Fruit fly (Drosophila melanogaster) whole organism, embryonic: Measurements from ENCODE around the gene CG34451.

ENCODE experiments used
- CG10543 ChIP-seq: fragments of 200-800 bp; sonication (Bioruptor generic); optimal IDR thresholded peaks from 3 replicates; lab custom pipeline; 2017; ENCODE audit warnings: missing biosample characterization, mild to moderate bottlenecking, missing genetic modification characterization, moderate library complexity
- CG11456 ChIP-seq: fragments of 200-800 bp; sonication (Bioruptor generic); IDR thresholded peaks from 3 replicates; pipeline ENCODE4 v1.3.6; 2022; ENCODE audit warnings: missing biosample characterization, missing genetic modification characterization
- CG11695 ChIP-seq: fragments of 200-800 bp; sonication (Bioruptor generic); IDR thresholded peaks from 3 replicates; pipeline ENCODE4 v1.3.6; 2022; ENCODE audit warnings: missing biosample characterization, missing genetic modification characterization
- CG11696 ChIP-seq: fragments of 200-800 bp; sonication (Bioruptor generic); IDR thresholded peaks from 2 replicates; pipeline ENCODE4 v1.3.6; 2022; ENCODE audit warnings: missing biosample characterization, missing genetic modification characterization
- CG16813 ChIP-seq: fragments of 200-800 bp; sonication (Bioruptor generic); IDR thresholded peaks from 3 replicates; pipeline ENCODE4 v1.3.6; 2022; ENCODE audit warnings: missing biosample characterization, missing genetic modification characterization; ENCODE audit not compliant: partially characterized antibody
- CG17359 ChIP-seq: fragments of 200-800 bp; sonication (Bioruptor generic); optimal IDR thresholded peaks from 3 replicates; lab custom pipeline; 2018; ENCODE audit warnings: missing biosample characterization, mild to moderate bottlenecking, missing genetic modification characterization, moderate library complexity
- CG18262 ChIP-seq: fragments of 200-800 bp; optimal IDR thresholded peaks from 3 replicates; lab custom pipeline; 2019; ENCODE audit warnings: missing biosample characterization, mild to moderate bottlenecking, missing genetic modification characterization, moderate library complexity
- CG2202 ChIP-seq: fragments of 200-800 bp; sonication (Bioruptor generic); optimal IDR thresholded peaks from 2 replicates; lab custom pipeline; 2018; ENCODE audit warnings: missing biosample characterization, mild to moderate bottlenecking, missing genetic modification characterization
- CG3281 ChIP-seq: fragments of 200-800 bp; sonication (Bioruptor generic); optimal IDR thresholded peaks from 3 replicates; lab custom pipeline; 2017; ENCODE audit warnings: missing biosample characterization, mild to moderate bottlenecking, missing genetic modification characterization
- CG34376 ChIP-seq: fragments of 200-800 bp; sonication (Bioruptor generic); optimal IDR thresholded peaks from 2 replicates; lab custom pipeline; 2018; ENCODE audit warnings: missing biosample characterization, mild to moderate bottlenecking, missing genetic modification characterization
- CG42726 ChIP-seq: fragments of 200-800 bp; sonication (Bioruptor generic); IDR thresholded peaks from 2 replicates; pipeline ENCODE4 v1.3.6; 2022; ENCODE audit warnings: missing biosample characterization, missing genetic modification characterization; ENCODE audit not compliant: partially characterized antibody
- CG4707 ChIP-seq: fragments of 200-800 bp; sonication (Bioruptor generic); optimal IDR thresholded peaks from 2 replicates; lab custom pipeline; 2018; ENCODE audit warnings: missing biosample characterization, mild to moderate bottlenecking, missing genetic modification characterization, moderate library complexity
- CG6175 ChIP-seq: fragments of 200-800 bp; sonication (Bioruptor generic); IDR thresholded peaks from 3 replicates; pipeline ENCODE4 v1.3.6; 2022; ENCODE audit warnings: missing biosample characterization, missing genetic modification characterization
- CG6254 ChIP-seq: fragments of 200-800 bp; sonication (Bioruptor generic); optimal IDR thresholded peaks from 3 replicates; lab custom pipeline; 2017; ENCODE audit warnings: mild to moderate bottlenecking, missing biosample characterization, missing genetic modification reagents, missing genetic modification characterization
- CG7963 ChIP-seq: fragments of 200-800 bp; sonication (Bioruptor generic); IDR thresholded peaks from 3 replicates; pipeline ENCODE4 v1.3.6; 2022; ENCODE audit warnings: missing biosample characterization, missing genetic modification characterization; ENCODE audit not compliant: partially characterized antibody
- CG8290 ChIP-seq, 3 experiments: fragments of 200-800 bp; sonication (Bioruptor generic); optimal IDR thresholded peaks; 2 replicates each; lab custom pipeline; 2016 to 2019; ENCODE audit warnings: missing biosample characterization in 3 of 3, missing genetic modification characterization in 3 of 3, mild to moderate bottlenecking in 2 of 3, moderate library complexity in 1 of 3
- Dbx ChIP-seq: fragments of 200-800 bp; sonication (Bioruptor generic); IDR thresholded peaks from 3 replicates; pipeline ENCODE4 v1.3.6; 2022; ENCODE audit warnings: missing biosample characterization, missing genetic modification characterization
- Doc3 ChIP-seq: fragments of 200-800 bp; sonication (Bioruptor generic); IDR thresholded peaks from 3 replicates; pipeline ENCODE4 v1.3.6; 2022; ENCODE audit warnings: missing biosample characterization, missing genetic modification characterization; ENCODE audit not compliant: partially characterized antibody
- HHEX ChIP-seq: fragments of 200-800 bp; sonication (Bioruptor generic); optimal IDR thresholded peaks from 3 replicates; lab custom pipeline; 2017; ENCODE audit warnings: missing biosample characterization, mild to moderate bottlenecking, missing genetic modification characterization, missing genetic modification reagents
- HmgD ChIP-seq: fragments of 200-800 bp; sonication (Bioruptor generic); optimal IDR thresholded peaks from 3 replicates; lab custom pipeline; 2016; ENCODE audit warnings: missing biosample characterization, missing genetic modification characterization
- HmgZ ChIP-seq: fragments of 200-800 bp; sonication (Bioruptor generic); optimal IDR thresholded peaks from 2 replicates; lab custom pipeline; 2018; ENCODE audit warnings: missing biosample characterization, mild to moderate bottlenecking, missing genetic modification characterization
- Hr78 ChIP-seq, 2 experiments: fragments of 200-800 bp in 1 of 2; fragments of >200 bp in 1 of 2; sonication (Bioruptor generic) in 1 of 2; optimal IDR thresholded peaks; 2 replicates each; lab custom pipeline; 2017 to 2019; ENCODE audit warnings: missing biosample characterization in 2 of 2, missing genetic modification characterization in 2 of 2, mild to moderate bottlenecking in 1 of 2, moderate library complexity in 1 of 2
- Med ChIP-seq: fragments of 200-800 bp; sonication (Bioruptor generic); peaks from one replicate; lab custom pipeline; 2016; ENCODE audit warnings: missing biosample characterization, missing genetic modification characterization, mild to moderate bottlenecking, inconsistent platforms, moderate library complexity
- Scr ChIP-seq: fragments of 200-800 bp; sonication (Bioruptor generic); IDR thresholded peaks from 2 replicates; pipeline ENCODE4 v1.3.6; 2022; ENCODE audit warnings: missing biosample characterization, missing genetic modification characterization; ENCODE audit not compliant: partially characterized antibody
- abd-A ChIP-seq: fragments of 200-800 bp; sonication (Bioruptor generic); optimal IDR thresholded peaks from 3 replicates; lab custom pipeline; 2019; ENCODE audit warnings: missing biosample characterization, mild to moderate bottlenecking, missing genetic modification characterization, moderate library complexity
- aop ChIP-seq: fragments of 200-800 bp; sonication (Bioruptor generic); IDR thresholded peaks from 2 replicates; pipeline ENCODE4 v1.3.6; 2022; ENCODE audit warnings: missing biosample characterization, missing genetic modification characterization
- bbx ChIP-seq: fragments of 200-800 bp; sonication (Bioruptor generic); IDR thresholded peaks from 2 replicates; pipeline ENCODE4 v1.3.6; 2022; ENCODE audit warnings: missing biosample characterization, missing genetic modification characterization; ENCODE audit not compliant: partially characterized antibody
- bsh ChIP-seq, 2 experiments: fragments of 200-800 bp; sonication (Bioruptor generic); optimal IDR thresholded peaks; 2 replicates each; lab custom pipeline; 2017 to 2018; ENCODE audit warnings: mild to moderate bottlenecking in 2 of 2, missing biosample characterization in 2 of 2, missing genetic modification characterization in 2 of 2, moderate library complexity in 1 of 2
- chinmo ChIP-seq: fragments of 200-800 bp; sonication (Bioruptor generic); IDR thresholded peaks from 4 replicates; pipeline ENCODE4 v1.3.6; 2022; ENCODE audit warnings: missing biosample characterization, missing genetic modification characterization; ENCODE audit not compliant: partially characterized antibody
- crc ChIP-seq: fragments of 200-800 bp; sonication (Bioruptor generic); optimal IDR thresholded peaks from 2 replicates; lab custom pipeline; 2016; ENCODE audit warnings: missing biosample characterization, missing genetic modification characterization
- dmrt99B ChIP-seq: fragments of 200-800 bp; sonication (Bioruptor generic); optimal IDR thresholded peaks from 2 replicates; lab custom pipeline; 2018; ENCODE audit warnings: missing biosample characterization, mild to moderate bottlenecking, missing genetic modification characterization, moderate library complexity
- grn ChIP-seq: fragments of 200-800 bp; sonication (Bioruptor generic); optimal IDR thresholded peaks from 3 replicates; lab custom pipeline; 2017; ENCODE audit warnings: missing biosample characterization, missing genetic modification characterization
- gsb-n ChIP-seq: fragments of 200-800 bp; sonication (Bioruptor generic); optimal IDR thresholded peaks from 3 replicates; lab custom pipeline; 2018; ENCODE audit warnings: missing biosample characterization, mild to moderate bottlenecking, missing genetic modification characterization
- hkb ChIP-seq, 2 experiments: fragments of 200-800 bp in 1 of 2; fragments of >200 bp in 1 of 2; sonication (Bioruptor generic) in 1 of 2; IDR thresholded peaks in 1 of 2; optimal IDR thresholded peaks in 1 of 2; 2 replicates each; pipeline versions ENCODE4 v1.3.6 to Lab custom; 2017 to 2022; ENCODE audit warnings: missing biosample characterization in 1 of 2, missing genetic modification characterization in 1 of 2
- kah ChIP-seq: fragments of 200-800 bp; sonication (Bioruptor generic); optimal IDR thresholded peaks from 2 replicates; lab custom pipeline; 2018; ENCODE audit warnings: missing biosample characterization, mild to moderate bottlenecking, missing genetic modification characterization
- lab ChIP-seq: fragments of 200-800 bp; sonication (Bioruptor generic); optimal IDR thresholded peaks from 3 replicates; lab custom pipeline; 2017; ENCODE audit warnings: missing biosample characterization, missing genetic modification characterization, mild to moderate bottlenecking, moderate library complexity, missing genetic modification reagents
- nerfin-1 ChIP-seq: fragments of 200-800 bp; sonication (Bioruptor generic); optimal IDR thresholded peaks from 3 replicates; lab custom pipeline; 2019; ENCODE audit warnings: missing biosample characterization, mild to moderate bottlenecking, missing genetic modification characterization, moderate library complexity
- nerfin-2 ChIP-seq: fragments of 200-800 bp; sonication (Bioruptor generic); IDR thresholded peaks from 2 replicates; pipeline ENCODE4 v1.3.6; 2022; ENCODE audit warnings: missing biosample characterization, missing genetic modification characterization; ENCODE audit not compliant: partially characterized antibody
- p53 ChIP-seq: fragments of 200-800 bp; sonication (Bioruptor generic); optimal IDR thresholded peaks from 2 replicates; lab custom pipeline; 2016; ENCODE audit warnings: missing biosample characterization, missing genetic modification characterization
- pan ChIP-seq, 4 experiments: fragments of >200 bp in 3 of 4; fragments of 200-800 bp in 1 of 4; sonication (Bioruptor generic) in 1 of 4; optimal IDR thresholded peaks in 3 of 4; IDR thresholded peaks in 1 of 4; 2 replicates each; pipeline versions ENCODE4 v1.3.6 to Lab custom; 2017 to 2022; ENCODE audit warnings: missing biosample characterization in 2 of 4, missing genetic modification characterization in 2 of 4, mixed read lengths in 1 of 4
- pfk ChIP-seq: fragments of 200-800 bp; sonication (Bioruptor generic); optimal IDR thresholded peaks from 2 replicates; lab custom pipeline; 2018; ENCODE audit warnings: missing biosample characterization, mild to moderate bottlenecking, missing genetic modification characterization, moderate library complexity
- pnt ChIP-seq: fragments of 200-800 bp; sonication (Bioruptor generic); optimal IDR thresholded peaks from 3 replicates; lab custom pipeline; 2016; ENCODE audit warnings: missing biosample characterization, missing genetic modification characterization
- pros ChIP-seq: fragments of 200-800 bp; sonication (Bioruptor generic); optimal IDR thresholded peaks from 3 replicates; lab custom pipeline; 2019; ENCODE audit warnings: missing biosample characterization, mild to moderate bottlenecking, missing genetic modification characterization, moderate library complexity
- rib ChIP-seq: fragments of 200-800 bp; sonication (Bioruptor generic); IDR thresholded peaks from 2 replicates; pipeline ENCODE4 v1.3.6; 2022; ENCODE audit warnings: missing biosample characterization, missing genetic modification characterization
- sim ChIP-seq: fragments of 200-800 bp; sonication (Bioruptor generic); IDR thresholded peaks from 2 replicates; pipeline ENCODE4 v1.3.6; 2022; ENCODE audit warnings: missing biosample characterization, missing genetic modification characterization
- ssp ChIP-seq: fragments of 200-800 bp; sonication (Bioruptor generic); IDR thresholded peaks from 2 replicates; pipeline ENCODE4 v1.3.6; 2022; ENCODE audit warnings: missing biosample characterization, missing genetic modification characterization

The CG34451 gene

DNA sequence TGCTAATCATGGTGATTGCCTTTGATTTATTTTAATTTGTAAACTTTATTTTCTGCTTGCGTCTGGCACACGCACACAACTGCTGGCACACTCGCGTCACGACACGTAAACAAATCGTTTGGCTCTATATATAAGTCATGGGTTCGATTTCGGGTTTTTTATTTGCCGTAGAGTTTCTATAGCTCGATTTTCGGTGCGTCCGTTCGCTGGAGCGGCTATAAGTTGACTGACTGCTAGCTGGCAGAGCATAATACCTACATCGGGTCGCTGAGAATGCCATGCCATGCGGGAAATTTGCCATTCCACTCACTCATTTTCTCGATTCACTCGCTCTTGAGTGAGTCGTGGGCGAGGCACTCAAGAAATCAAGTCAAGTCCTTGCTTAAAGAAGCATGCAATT lies 36.3 kb upstream of the CG34451 start, which contains the start of gene comm (continued):
- TF ChIP-seq hkb (optimal IDR thresholded peaks at IDR 0.05; lab: Kevin White, UChicago) (no peak), hkb (GFP tag; IDR thresholded peaks at IDR 0.05; lab: Robert Waterston, UW) (0 out of 2 replicates have a peak, but pooled peaks have one; percentile 41), CG34376 (GFP tag; lab: Kevin White, UChicago) (peak; percentile 45), CG16813 (peak; percentile 44; the same call in 1 of the 3 replicates), p53 (GFP tag; lab: Kevin White, UChicago) (peak; percentile 16), CG10543 (peak; percentile 7), pan (optimal IDR thresholded peaks at IDR 0.05; lab: Kevin White, UChicago) (no peak), pan (GFP tag; optimal IDR thresholded peaks at IDR 0.05 in 1 of 2, IDR thresholded peaks at IDR 0.05 in 1 of 2) (peak in 1 of 2 experiments; percentile 34), sim (GFP tag; lab: Robert Waterston, UW) (no peak), gsb-n (peak; percentile 61), CG3281 (GFP tag; lab: Kevin White, UChicago) (peak; percentile 21), HHEX (peak; percentile 37), abd-A (peak; percentile 88), CG18262 (tag; lab: Kevin White, UChicago) (peak; percentile 25), nerfin-1 (tag; lab: Kevin White, UChicago) (peak; percentile 70), aop (GFP tag; lab: Robert Waterston, UW) (peak; percentile 64; the same call in 1 of the 2 replicates), bsh (GFP tag; optimal IDR thresholded peaks at IDR 0.05; lab: Kevin White, UChicago) (peak in 1 of 2 experiments; percentile 8), CG6175 (0 out of 3 replicates have a peak, but pooled peaks have one; percentile 36), CG17359 (tag; lab: Kevin White, UChicago) (peak; percentile 27), CG8290 (GFP tag; optimal IDR thresholded peaks at IDR 0.05; lab: Kevin White, UChicago) (no peak), CG8290 (tag; optimal IDR thresholded peaks at IDR 0.05; lab: Kevin White, UChicago) (peak in 1 of 2 experiments; percentile 60), CG42726 (GFP tag; lab: Robert Waterston, UW) (peak; percentile 84), nerfin-2 (GFP tag; lab: Robert Waterston, UW) (no peak), Scr (GFP tag; lab: Robert Waterston, UW) (peak; percentile 49), ssp (GFP tag; lab: Robert Waterston, UW) (no peak), Doc3 (GFP tag; lab: Robert Waterston, UW) (no peak), CG6254 (GFP tag; lab: Kevin White, UChicago) (no peak), kah (GFP tag; lab: Kevin White, UChicago) (peak; percentile 45), pnt (GFP tag; lab: Kevin White, UChicago) (no peak), rib (GFP tag; lab: Robert Waterston, UW) (peak; percentile 53; the same call in 1 of the 2 replicates), CG11456 (GFP tag; lab: Robert Waterston, UW) (peak; percentile 71; the same call in 2 of the 3 replicates), bbx (GFP tag; lab: Robert Waterston, UW) (peak; percentile 78), Hr78 (GFP tag; optimal IDR thresholded peaks at IDR 0.05; lab: Kevin White, UChicago) (peak in 1 of 2 experiments; percentile 88), HmgZ (tag; lab: Kevin White, UChicago) (peak; percentile 54), crc (no peak), pfk (GFP tag; lab: Kevin White, UChicago) (peak; percentile 26), CG7963 (GFP tag; lab: Robert Waterston, UW) (peak; percentile 40; the same call in 1 of the 3 replicates), CG11695 (peak; percentile 40; the same call in 1 of the 3 replicates), pros (GFP tag; lab: Kevin White, UChicago) (peak; percentile 38), HmgD (GFP tag; lab: Kevin White, UChicago) (peak; percentile 39), dmrt99B (tag; lab: Kevin White, UChicago) (peak; percentile 15), CG4707 (peak; percentile 45), chinmo (GFP tag; lab: Robert Waterston, UW) (peak; percentile 92; the same call in 2 of the 4 replicates), Dbx (GFP tag; lab: Robert Waterston, UW) (peak; percentile 31; the same call in 1 of the 3 replicates), grn (GFP tag; lab: Kevin White, UChicago) (peak; percentile 13), CG2202 (tag; lab: Kevin White, UChicago) (peak; percentile 22), lab (GFP tag; lab: Kevin White, UChicago) (peak; percentile 42), CG11696 (GFP tag; lab: Robert Waterston, UW) (peak; percentile 48), Med (peak; percentile 86)
